Worm (Caenorhabditis elegans) whole organism, mixed stage, embryonic: ENCODE measurements around the gene tbc-6.

ENCODE experiments used
- cnd-1 ChIP-seq: fragments of 200-800 bp; sonication (Bioruptor generic); optimal IDR thresholded peaks from 2 replicates; lab custom pipeline; 2018; ENCODE audit warnings: mild to moderate bottlenecking, missing genetic modification characterization, missing compliant biosample characterization
- mls-2 ChIP-seq: sonication (generic microtip); optimal IDR thresholded peaks from 2 replicates; lab custom pipeline; 2016; ENCODE audit warnings: mild to moderate bottlenecking, missing genetic modification characterization, moderate library complexity, missing compliant biosample characterization
- nhr-12 ChIP-seq: fragments of 150-350 bp; optimal IDR thresholded peaks from 2 replicates; lab custom pipeline; 2014; ENCODE audit warnings: missing biosample characterization, missing genetic modification characterization
- nhr-28 ChIP-seq: fragments of 150-350 bp; optimal IDR thresholded peaks from 2 replicates; lab custom pipeline; 2014; ENCODE audit warnings: missing biosample characterization, missing genetic modification characterization
- nhr-76 ChIP-seq: sonication (generic microtip); optimal IDR thresholded peaks from 2 replicates; lab custom pipeline; 2017; ENCODE audit warnings: missing biosample characterization, missing genetic modification characterization
- snpc-4 ChIP-seq: fragments of 150-350 bp; optimal IDR thresholded peaks from 2 replicates; lab custom pipeline; 2014; ENCODE audit warnings: missing biosample characterization, missing genetic modification characterization
- unc-39 ChIP-seq: fragments of 150-350 bp; optimal IDR thresholded peaks from 2 replicates; lab custom pipeline; 2014; ENCODE audit warnings: missing biosample characterization, missing genetic modification characterization
- zip-8 ChIP-seq: fragments of 150-350 bp; optimal IDR thresholded peaks from 2 replicates; lab custom pipeline; 2014; ENCODE audit warnings: missing biosample characterization, missing genetic modification characterization
- ztf-11 ChIP-seq: fragments of 150-350 bp; optimal IDR thresholded peaks from 2 replicates; lab custom pipeline; 2014; ENCODE audit warnings: missing biosample characterization, missing genetic modification characterization

DNA sequence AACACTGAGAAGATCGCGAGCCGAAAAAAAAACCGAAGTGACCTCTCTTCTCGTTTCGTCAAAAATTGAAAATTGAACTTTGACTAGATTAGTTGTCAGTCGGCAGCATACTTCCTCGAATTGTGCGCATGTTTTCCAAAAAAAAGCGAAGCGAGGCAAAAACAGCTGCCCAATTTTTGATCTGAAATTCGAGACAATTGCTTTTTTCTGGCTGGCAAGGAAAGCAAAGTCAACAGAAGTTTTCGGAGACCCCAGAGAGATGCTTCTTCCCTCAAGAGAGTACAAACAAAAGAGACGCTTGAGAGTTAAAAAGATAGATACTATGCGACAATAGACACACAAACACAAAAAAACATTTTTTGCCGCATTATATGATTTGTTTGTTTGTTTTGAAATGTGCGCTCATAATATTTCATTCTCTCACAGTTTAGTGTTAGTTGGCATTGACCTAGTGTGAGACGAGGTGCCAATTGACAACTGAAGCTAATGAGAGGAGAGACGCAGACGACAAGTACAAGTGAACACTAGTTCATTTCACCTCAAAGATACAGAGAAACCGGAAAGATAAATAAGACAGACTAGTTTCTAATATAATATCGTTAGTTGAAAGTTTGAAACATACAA is 11.8 kb upstream of the tbc-6 start:
- TF ChIP-seq unc-39, result no peak
- TF ChIP-seq nhr-12 (tag; lab: Kevin White, UChicago), result no peak
- no peak for TF ChIP-seq nhr-28 (tag; lab: Kevin White, UChicago)
- TF ChIP-seq nhr-76 (tag; lab: Kevin White, UChicago), result no peak
- TF ChIP-seq cnd-1 (tag; lab: Kevin White, UChicago), result no peak
- no peak for TF ChIP-seq ztf-11 (tag; lab: Kevin White, UChicago)
- TF ChIP-seq snpc-4 (tag; lab: Kevin White, UChicago), result no peak
- TF ChIP-seq zip-8, result no peak
- TF ChIP-seq mls-2 (tag; lab: Kevin White, UChicago), result no peak
